Worm (Caenorhabditis elegans): ENCODE measurements around the gene suds-3.

ce11 chrV:9960376-9960775, 29.6 kb downstream of the suds-3 start, which contains the start of gene T07C12.10:
- TF ChIP-seq ztf-6 (GFP tag; IDR thresholded peaks at IDR 0.05), result no peak
- no peak for TF ChIP-seq unc-130 (GFP tag; optimal IDR thresholded peaks at IDR 0.05)
- TF ChIP-seq unc-62 (GFP tag; optimal IDR thresholded peaks at IDR 0.05), result no peak
- no peak for TF ChIP-seq chd-7 (tag; optimal IDR thresholded peaks at IDR 0.05)
- no peak for TF ChIP-seq rcor-1 (GFP tag; IDR thresholded peaks at IDR 0.05)
- no peak for TF ChIP-seq ceh-100 (GFP tag; IDR thresholded peaks at IDR 0.05)
- TF ChIP-seq F52B5.7 (tag; optimal IDR thresholded peaks at IDR 0.05), result no peak
- no peak for TF ChIP-seq lsy-27 (tag; optimal IDR thresholded peaks at IDR 0.05; ENCODE audit: borderline replicate concordance, insufficient read depth)
- TF ChIP-seq nhr-179 (tag; optimal IDR thresholded peaks at IDR 0.05), result no peak
- TF ChIP-seq F22D6.2 (tag; optimal IDR thresholded peaks at IDR 0.05), result no peak
- no peak for TF ChIP-seq hlh-12 (tag; optimal IDR thresholded peaks at IDR 0.05)
